Fruit fly (Drosophila melanogaster) whole organism, embryonic: Measurements from ENCODE around the gene CG13108.

ENCODE experiments used
- Atf-2 ChIP-seq: fragments of 200-800 bp; sonication (Bioruptor generic); optimal IDR thresholded peaks from 2 replicates; lab custom pipeline; 2016; ENCODE audit warnings: missing biosample characterization, missing genetic modification characterization
- Blimp-1 ChIP-seq: fragments of 200-800 bp; sonication (Bioruptor generic); optimal IDR thresholded peaks from 3 replicates; lab custom pipeline; 2018; ENCODE audit warnings: missing biosample characterization, missing genetic modification characterization, mild to moderate bottlenecking, moderate library complexity, missing genetic modification reagents
- Bteb2 ChIP-seq: fragments of 200-800 bp; sonication (Bioruptor generic); optimal IDR thresholded peaks from 2 replicates; lab custom pipeline; 2016; ENCODE audit warnings: missing biosample characterization, missing genetic modification characterization
- CG10654 ChIP-seq: fragments of 200-800 bp; sonication (Bioruptor generic); optimal IDR thresholded peaks from 2 replicates; lab custom pipeline; 2016; ENCODE audit warnings: missing biosample characterization, missing genetic modification characterization
- CG11247 ChIP-seq: fragments of 200-800 bp; sonication (Bioruptor generic); IDR thresholded peaks from 2 replicates; pipeline ENCODE4 v1.3.6; 2022; ENCODE audit warnings: missing biosample characterization, missing genetic modification characterization
- CG12744 ChIP-seq: fragments of 200-800 bp; sonication (Bioruptor generic); optimal IDR thresholded peaks from 2 replicates; lab custom pipeline; 2016; ENCODE audit warnings: missing biosample characterization, missing genetic modification characterization
- CG14014 ChIP-seq: fragments of 200-800 bp; sonication (Bioruptor generic); IDR thresholded peaks from 2 replicates; pipeline ENCODE4 v1.3.6; 2022; ENCODE audit warnings: missing biosample characterization, missing genetic modification characterization
- CG14050 ChIP-seq: fragments of 200-800 bp; sonication (Bioruptor generic); IDR thresholded peaks from 3 replicates; pipeline ENCODE4 v1.3.6; 2022; ENCODE audit warnings: missing biosample characterization, missing genetic modification characterization
- CG14860 ChIP-seq: fragments of 200-800 bp; sonication (Bioruptor generic); IDR thresholded peaks from 3 replicates; pipeline ENCODE4 v1.3.6; 2022; ENCODE audit warnings: missing biosample characterization, missing genetic modification characterization; ENCODE audit not compliant: partially characterized antibody
- CG15479 ChIP-seq: fragments of 200-800 bp; sonication (Bioruptor generic); optimal IDR thresholded peaks from 3 replicates; lab custom pipeline; 2019; ENCODE audit warnings: missing biosample characterization, mild to moderate bottlenecking, missing genetic modification characterization, moderate library complexity
- CG15696 ChIP-seq: fragments of 200-800 bp; sonication (Bioruptor generic); optimal IDR thresholded peaks from 2 replicates; lab custom pipeline; 2019; ENCODE audit warnings: missing biosample characterization, mild to moderate bottlenecking, missing genetic modification characterization, moderate library complexity
- CG18476 ChIP-seq: fragments of 200-800 bp; sonication (Bioruptor generic); optimal IDR thresholded peaks from 2 replicates; lab custom pipeline; 2016; ENCODE audit warnings: missing biosample characterization, mild to moderate bottlenecking, missing genetic modification characterization
- CG2889 ChIP-seq: fragments of 200-800 bp; sonication (Bioruptor generic); IDR thresholded peaks from 3 replicates; pipeline ENCODE4 v1.3.6; 2022; ENCODE audit warnings: missing biosample characterization, missing genetic modification characterization
- CG30403 ChIP-seq: fragments of 200-800 bp; sonication (Bioruptor generic); optimal IDR thresholded peaks from 3 replicates; lab custom pipeline; 2016; ENCODE audit warnings: missing biosample characterization, missing genetic modification characterization
- CG31224 ChIP-seq: fragments of 200-800 bp; sonication (Bioruptor generic); IDR thresholded peaks from 2 replicates; pipeline ENCODE4 v1.3.6; 2022; ENCODE audit warnings: missing biosample characterization, missing genetic modification characterization
- CG3407 ChIP-seq: fragments of 200-800 bp; sonication (Bioruptor generic); optimal IDR thresholded peaks from 2 replicates; lab custom pipeline; 2018; ENCODE audit warnings: missing biosample characterization, mild to moderate bottlenecking, missing genetic modification characterization
- CG34376 ChIP-seq: fragments of 200-800 bp; sonication (Bioruptor generic); optimal IDR thresholded peaks from 2 replicates; lab custom pipeline; 2018; ENCODE audit warnings: missing biosample characterization, mild to moderate bottlenecking, missing genetic modification characterization
- CG42726 ChIP-seq: fragments of 200-800 bp; sonication (Bioruptor generic); IDR thresholded peaks from 2 replicates; pipeline ENCODE4 v1.3.6; 2022; ENCODE audit warnings: missing biosample characterization, missing genetic modification characterization; ENCODE audit not compliant: partially characterized antibody
- CG4707 ChIP-seq: fragments of 200-800 bp; sonication (Bioruptor generic); optimal IDR thresholded peaks from 2 replicates; lab custom pipeline; 2018; ENCODE audit warnings: missing biosample characterization, mild to moderate bottlenecking, missing genetic modification characterization, moderate library complexity
- CG4820 ChIP-seq: fragments of 200-800 bp; sonication (Bioruptor generic); optimal IDR thresholded peaks from 3 replicates; lab custom pipeline; 2016; ENCODE audit warnings: missing biosample characterization, missing genetic modification characterization
- CG7271 ChIP-seq: fragments of 200-800 bp; sonication (Bioruptor generic); optimal IDR thresholded peaks from 2 replicates; lab custom pipeline; 2018; ENCODE audit warnings: missing biosample characterization, mild to moderate bottlenecking, missing genetic modification characterization, moderate library complexity
- CG8089 ChIP-seq: fragments of 200-800 bp; sonication (Bioruptor generic); optimal IDR thresholded peaks from 3 replicates; lab custom pipeline; 2016; ENCODE audit warnings: missing biosample characterization, missing genetic modification characterization
- CG8765 ChIP-seq: fragments of 200-800 bp; sonication (Bioruptor generic); IDR thresholded peaks from 2 replicates; pipeline ENCODE4 v1.3.6; 2022; ENCODE audit warnings: missing biosample characterization, missing genetic modification characterization
- CG9876 ChIP-seq: fragments of 200-800 bp; sonication (Bioruptor generic); optimal IDR thresholded peaks from 2 replicates; lab custom pipeline; 2016; ENCODE audit warnings: missing biosample characterization, missing genetic modification characterization
- Camta ChIP-seq: fragments of 200-800 bp; sonication (Bioruptor generic); optimal IDR thresholded peaks from 2 replicates; lab custom pipeline; 2016; ENCODE audit warnings: missing biosample characterization, missing genetic modification characterization
- CkIIα-i1 ChIP-seq: fragments of 200-800 bp; sonication (Bioruptor generic); IDR thresholded peaks from 2 replicates; pipeline ENCODE4 v1.3.6; 2022; ENCODE audit warnings: missing biosample characterization, missing genetic modification characterization
- Dfd ChIP-seq, 2 experiments: fragments of >200 bp; optimal IDR thresholded peaks; 2 replicates each; lab custom pipeline; 2017; ENCODE audit warnings: missing biosample characterization in 2 of 2, missing genetic modification characterization in 2 of 2
- Doc2 ChIP-seq: fragments of 200-800 bp; sonication (Bioruptor generic); IDR thresholded peaks from 2 replicates; pipeline ENCODE4 v1.3.6; 2022; ENCODE audit warnings: missing biosample characterization, missing genetic modification characterization
- Hr39 ChIP-seq: fragments of >200 bp; optimal IDR thresholded peaks from 2 replicates; lab custom pipeline; 2017
- Lim3 ChIP-seq: fragments of 200-800 bp; sonication (Bioruptor generic); IDR thresholded peaks from 2 replicates; pipeline ENCODE4 v1.3.6; 2022; ENCODE audit warnings: missing biosample characterization, missing genetic modification characterization
- Meics ChIP-seq: fragments of 200-800 bp; sonication (Bioruptor generic); optimal IDR thresholded peaks from 2 replicates; lab custom pipeline; 2017; ENCODE audit warnings: missing biosample characterization, mild to moderate bottlenecking, missing genetic modification characterization
- Nf-YC ChIP-seq: fragments of 200-800 bp; optimal IDR thresholded peaks from 3 replicates; lab custom pipeline; 2019; ENCODE audit warnings: missing biosample characterization, mild to moderate bottlenecking, missing genetic modification characterization, moderate library complexity
- NfI ChIP-seq: fragments of 200-800 bp; sonication (Bioruptor generic); optimal IDR thresholded peaks from 3 replicates; lab custom pipeline; 2018; ENCODE audit warnings: missing biosample characterization, mild to moderate bottlenecking, missing genetic modification characterization, moderate library complexity
- Opbp ChIP-seq: fragments of 200-800 bp; sonication (Bioruptor generic); IDR thresholded peaks from 3 replicates; pipeline ENCODE4 v1.3.6; 2022; ENCODE audit warnings: missing biosample characterization, missing genetic modification characterization; ENCODE audit not compliant: partially characterized antibody
- Poxn ChIP-seq: fragments of 200-800 bp; sonication (Bioruptor generic); IDR thresholded peaks from 2 replicates; pipeline ENCODE4 v1.3.6; 2022; ENCODE audit warnings: missing biosample characterization, missing genetic modification characterization
- Six4 ChIP-seq: fragments of 200-800 bp; sonication (Bioruptor generic); optimal IDR thresholded peaks from 2 replicates; lab custom pipeline; 2016; ENCODE audit warnings: missing biosample characterization, missing genetic modification characterization
- Sry-δ ChIP-seq: fragments of 200-800 bp; sonication (Bioruptor generic); optimal IDR thresholded peaks from 2 replicates; lab custom pipeline; 2016; ENCODE audit warnings: missing biosample characterization, missing genetic modification characterization
- bcd ChIP-seq: fragments of 200-800 bp; sonication (Bioruptor generic); optimal IDR thresholded peaks from 2 replicates; lab custom pipeline; 2017; ENCODE audit warnings: missing biosample characterization, mild to moderate bottlenecking, missing genetic modification characterization
- chm ChIP-seq: fragments of 200-800 bp; sonication (Bioruptor generic); IDR thresholded peaks from 2 replicates; pipeline ENCODE4 v1.3.6; 2022; ENCODE audit warnings: missing biosample characterization, missing genetic modification characterization
- croc ChIP-seq: fragments of 200-800 bp; sonication (Bioruptor generic); conservative IDR thresholded peaks from 3 replicates; pipeline ENCODE4 v1.3.6; 2022; ENCODE audit warnings: missing biosample characterization, missing genetic modification characterization
- exex ChIP-seq: fragments of 200-800 bp; sonication (Bioruptor generic); optimal IDR thresholded peaks from 4 replicates; lab custom pipeline; 2018; ENCODE audit warnings: missing biosample characterization, mild to moderate bottlenecking, missing genetic modification characterization, moderate library complexity
- gsb ChIP-seq: fragments of 200-800 bp; sonication (Bioruptor generic); IDR thresholded peaks from 2 replicates; pipeline ENCODE4 v1.3.6; 2022; ENCODE audit warnings: missing biosample characterization, missing genetic modification characterization
- hkb ChIP-seq, 2 experiments: fragments of 200-800 bp in 1 of 2; fragments of >200 bp in 1 of 2; sonication (Bioruptor generic) in 1 of 2; IDR thresholded peaks in 1 of 2; optimal IDR thresholded peaks in 1 of 2; 2 replicates each; pipeline versions ENCODE4 v1.3.6 to Lab custom; 2017 to 2022; ENCODE audit warnings: missing biosample characterization in 1 of 2, missing genetic modification characterization in 1 of 2
- kay ChIP-seq: fragments of 200-800 bp; sonication (Bioruptor generic); optimal IDR thresholded peaks from 2 replicates; lab custom pipeline; 2016; ENCODE audit warnings: missing biosample characterization, missing genetic modification characterization
- phol ChIP-seq: fragments of 200-800 bp; sonication (Bioruptor generic); optimal IDR thresholded peaks from 3 replicates; lab custom pipeline; 2018; ENCODE audit warnings: missing biosample characterization, mild to moderate bottlenecking, missing genetic modification characterization, moderate library complexity
- sd ChIP-seq: fragments of 200-800 bp; sonication (Bioruptor generic); optimal IDR thresholded peaks from 3 replicates; lab custom pipeline; 2018; ENCODE audit warnings: missing biosample characterization, mild to moderate bottlenecking, missing genetic modification characterization, moderate library complexity
- seq ChIP-seq: fragments of 200-800 bp; sonication (Bioruptor generic); IDR thresholded peaks from 2 replicates; pipeline ENCODE4 v1.3.6; 2022; ENCODE audit warnings: missing biosample characterization, missing genetic modification characterization
- slbo ChIP-seq: fragments of 200-800 bp; sonication (Bioruptor generic); IDR thresholded peaks from 2 replicates; pipeline ENCODE4 v1.3.6; 2022; ENCODE audit warnings: missing biosample characterization, missing genetic modification characterization
- z ChIP-seq: fragments of 200-800 bp; sonication (Bioruptor generic); IDR thresholded peaks from 3 replicates; pipeline ENCODE4 v1.3.6; 2022; ENCODE audit warnings: missing biosample characterization, missing genetic modification characterization
- zfh2 ChIP-seq: fragments of 200-800 bp; sonication (Bioruptor generic); optimal IDR thresholded peaks from 2 replicates; lab custom pipeline; 2016; ENCODE audit warnings: missing biosample characterization, missing genetic modification characterization

CG13108 gene

DNA sequence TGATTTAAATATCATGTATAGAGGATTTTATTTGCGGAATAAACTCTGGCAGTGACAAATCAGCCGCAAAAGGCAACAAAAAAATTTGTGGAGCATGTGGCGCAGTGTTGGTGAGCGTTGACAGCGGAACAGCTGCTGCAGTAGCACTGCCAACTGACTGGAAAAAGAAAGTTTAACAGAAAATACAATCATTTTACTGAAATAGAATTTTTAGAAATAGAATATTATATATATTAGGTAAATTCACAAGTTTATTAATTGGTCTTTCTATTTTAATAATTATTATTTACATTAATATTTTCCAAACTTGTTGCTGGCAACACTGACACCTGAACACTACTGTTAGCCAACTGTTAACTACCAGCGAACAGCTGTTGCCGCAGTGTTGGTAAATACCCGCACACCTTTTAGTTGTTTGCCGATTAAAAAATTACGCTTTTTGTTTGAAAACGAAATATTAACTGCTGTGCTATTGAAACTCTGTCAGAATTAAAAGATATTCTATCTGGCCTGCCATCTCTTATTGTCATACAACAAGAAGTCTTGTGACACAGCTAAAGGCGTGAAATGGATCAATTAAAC, 2.5 kb downstream of the CG13108 start, which contains the start of the genes CG9586 and tai (continued):
- TF ChIP-seq CG8765 (peak; percentile 69), CG34376 (GFP tag; lab: Kevin White, UChicago) (peak; percentile 38), zfh2 (GFP tag; lab: Kevin White, UChicago) (peak; percentile 58), CG30403 (GFP tag; lab: Kevin White, UChicago) (peak; percentile 91), Sry-δ (peak; percentile 20), Six4 (peak; percentile 83), CG14860 (no peak), CG14014 (peak; percentile 84), CG31224 (GFP tag; lab: Robert Waterston, UW) (peak; percentile 57), Nf-YC (tag; lab: Kevin White, UChicago) (peak; percentile 82), chm (GFP tag; lab: Robert Waterston, UW) (peak; percentile 27; the same call in 1 of the 2 replicates), Hr39 (lab: Kevin White, UChicago) (no peak), kay (GFP tag; lab: Kevin White, UChicago) (no peak), NfI (GFP tag; lab: Kevin White, UChicago) (peak; percentile 76), Lim3 (GFP tag; lab: Robert Waterston, UW) (no peak), CG18476 (GFP tag; lab: Kevin White, UChicago) (peak; percentile 76), CG3407 (GFP tag; lab: Kevin White, UChicago) (peak; percentile 77), CG4707 (GFP tag; lab: Kevin White, UChicago) (peak; percentile 14), CkIIα-i1 (GFP tag; lab: Robert Waterston, UW) (no peak), Atf-2 (GFP tag; lab: Kevin White, UChicago) (peak; percentile 0), CG42726 (GFP tag; lab: Robert Waterston, UW) (no peak), bcd (GFP tag; lab: Kevin White, UChicago) (peak; percentile 80), seq (GFP tag; lab: Robert Waterston, UW) (peak; percentile 46; the same call in 1 of the 2 replicates), hkb (optimal IDR thresholded peaks at IDR 0.05; lab: Kevin White, UChicago) (peak; percentile 35), hkb (GFP tag; IDR thresholded peaks at IDR 0.05; lab: Robert Waterston, UW) (peak; percentile 76), phol (tag; lab: Kevin White, UChicago) (peak; percentile 89), Opbp (no peak; the same call in 1 of the 3 replicates), exex (tag; lab: Kevin White, UChicago) (peak; percentile 35), CG7271 (tag; lab: Kevin White, UChicago) (peak; percentile 89), CG9876 (GFP tag; lab: Kevin White, UChicago) (no peak), CG2889 (GFP tag; lab: Robert Waterston, UW) (peak; percentile 56; the same call in 1 of the 3 replicates), z (GFP tag; lab: Robert Waterston, UW) (no peak), CG4820 (GFP tag; lab: Kevin White, UChicago) (peak; percentile 78), Blimp-1 (GFP tag; lab: Kevin White, UChicago) (peak; percentile 83), Camta (GFP tag; lab: Kevin White, UChicago) (no peak), Meics (GFP tag; lab: Kevin White, UChicago) (peak; percentile 77), CG15479 (GFP tag; lab: Kevin White, UChicago) (no peak), CG12744 (GFP tag; lab: Kevin White, UChicago) (peak; percentile 5), CG11247 (peak; percentile 85), Doc2 (no peak; the same call in 1 of the 2 replicates), Poxn (GFP tag; lab: Robert Waterston, UW) (no peak), croc (peak; percentile 69), CG10654 (GFP tag; lab: Kevin White, UChicago) (peak; percentile 79), CG14050 (peak; percentile 73), CG8089 (GFP tag; lab: Kevin White, UChicago) (no peak), CG15696 (tag; lab: Kevin White, UChicago) (peak; percentile 90), sd (tag; lab: Kevin White, UChicago) (peak; percentile 74), Bteb2 (no peak), Dfd (GFP tag; optimal IDR thresholded peaks at IDR 0.05; lab: Kevin White, UChicago) (no peak), gsb (GFP tag; lab: Robert Waterston, UW) (peak; percentile 43; the same call in 1 of the 2 replicates), slbo (GFP tag; lab: Robert Waterston, UW) (peak; percentile 91)
